Fruit fly (Drosophila melanogaster): ENCODE measurements around the gene CG14543.

CG14543 gene

DNA sequence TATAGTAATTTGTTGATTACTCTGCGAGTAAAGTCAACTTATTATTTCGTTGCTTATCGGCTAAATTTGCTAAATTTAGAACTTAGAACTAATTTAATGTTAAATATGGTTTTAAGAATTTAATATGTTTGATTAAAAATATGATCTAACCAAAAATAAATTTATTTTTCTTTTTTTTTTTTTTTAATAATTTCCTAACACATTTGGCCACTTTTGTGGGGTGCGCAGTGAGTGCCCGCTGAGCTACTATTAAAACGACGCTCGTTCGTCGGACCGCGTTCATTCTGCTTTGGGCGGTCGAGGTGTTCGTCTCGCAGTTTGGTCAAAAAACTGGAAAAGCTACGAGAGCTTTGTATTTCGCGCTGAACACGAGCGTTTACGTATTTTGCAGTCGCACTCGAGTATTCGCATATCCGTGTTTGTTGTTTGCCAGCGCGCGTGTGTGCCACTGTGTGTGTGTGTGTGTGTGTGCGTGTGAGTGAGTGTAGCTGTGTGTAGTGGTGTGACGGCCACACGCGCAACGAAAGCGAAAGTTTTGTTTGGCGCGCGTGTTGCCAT is 50.2 kb downstream of the CG14543 start, which contains the start of gene Cipc (continued):
- TF ChIP-seq CG1647 (GFP tag; optimal IDR thresholded peaks at IDR 0.05) (peak; percentile 77), CG8359 (GFP tag; optimal IDR thresholded peaks at IDR 0.05; ENCODE audit: borderline replicate concordance) (peak; percentile 26), otp (GFP tag; IDR thresholded peaks at IDR 0.05) (0 out of 3 replicates have a peak, but pooled peaks have one; percentile 47), Gsc (GFP tag; IDR thresholded peaks at IDR 0.05) (no peak), CG33557 (GFP tag; optimal IDR thresholded peaks at IDR 0.05) (no peak), cato (GFP tag; optimal IDR thresholded peaks at IDR 0.05; ENCODE audit: borderline replicate concordance) (peak; percentile 26), zfh2 (GFP tag; optimal IDR thresholded peaks at IDR 0.05) (peak; percentile 14), CG7963 (GFP tag; IDR thresholded peaks at IDR 0.05; ENCODE audit: partially characterized antibody) (no peak), nmo (GFP tag; optimal IDR thresholded peaks at IDR 0.05) (peak; percentile 81), vvl (GFP tag; IDR thresholded peaks at IDR 0.05) (peak; percentile 83), Myb (GFP tag; optimal IDR thresholded peaks at IDR 0.05) (no peak), ERR (GFP tag; optimal IDR thresholded peaks at IDR 0.05) (no peak), Meics (GFP tag; optimal IDR thresholded peaks at IDR 0.05) (peak; percentile 90), ken (GFP tag; IDR thresholded peaks at IDR 0.05) (0 out of 3 replicates have a peak, but pooled peaks have one; percentile 33), hb (GFP tag; IDR thresholded peaks at IDR 0.05; ENCODE audit: partially characterized antibody) (0 out of 3 replicates have a peak, but pooled peaks have one; percentile 47), CG11560 (tag; IDR thresholded peaks at IDR 0.05) (0 out of 3 replicates have a peak, but pooled peaks have one; percentile 25), dmrt99B (tag; optimal IDR thresholded peaks at IDR 0.05) (peak; percentile 82), CG12769 (tag; optimal IDR thresholded peaks at IDR 0.05) (peak; percentile 68), en (GFP tag; optimal IDR thresholded peaks at IDR 0.05) (no peak), CG4282 (GFP tag; optimal IDR thresholded peaks at IDR 0.05) (peak; percentile 7), CG10543 (GFP tag; optimal IDR thresholded peaks at IDR 0.05) (peak; percentile 94), ind (GFP tag; optimal IDR thresholded peaks at IDR 0.05) (peak; percentile 65), H2.0 (GFP tag; IDR thresholded peaks at IDR 0.05) (0 out of 2 replicates have a peak, but pooled peaks have one; percentile 16), ATbp (GFP tag; optimal IDR thresholded peaks at IDR 0.05) (peak; percentile 48), CG13287 (GFP tag; IDR thresholded peaks at IDR 0.05; ENCODE audit: partially characterized antibody) (peak; percentile 32; the same call in 1 of the 2 replicates), CG3726 (GFP tag; IDR thresholded peaks at IDR 0.05) (peak; percentile 53; the same call in 1 of the 3 replicates), CG2889 (GFP tag; IDR thresholded peaks at IDR 0.05) (no peak), CG7357 (GFP tag; IDR thresholded peaks at IDR 0.05) (peak; percentile 34; the same call in 1 of the 3 replicates), chif (GFP tag; optimal IDR thresholded peaks at IDR 0.05) (peak in 1 of 2 experiments; percentile 14), aop (GFP tag; IDR thresholded peaks at IDR 0.05) (peak; percentile 23; the same call in 1 of the 2 replicates), CG12299 (tag; optimal IDR thresholded peaks at IDR 0.05) (peak; percentile 41), CG17361 (GFP tag; IDR thresholded peaks at IDR 0.05) (peak; percentile 70; the same call in 2 of the 3 replicates), tgo (GFP tag; IDR thresholded peaks at IDR 0.05) (peak; percentile 85), CG12942 (GFP tag; optimal IDR thresholded peaks at IDR 0.05) (no peak), gro (GFP tag; optimal IDR thresholded peaks at IDR 0.05) (peak; percentile 89), CG17829 (tag; optimal IDR thresholded peaks at IDR 0.05) (peak; percentile 74), CG1602 (GFP tag; optimal IDR thresholded peaks at IDR 0.05) (peak; percentile 23), Ets97D (GFP tag; optimal IDR thresholded peaks at IDR 0.05) (peak; percentile 20), trem (tag; optimal IDR thresholded peaks at IDR 0.05) (peak; percentile 16), fd3F (GFP tag; optimal IDR thresholded peaks at IDR 0.05) (peak; percentile 63), bsh (GFP tag; optimal IDR thresholded peaks at IDR 0.05) (peak in 1 of 2 experiments; percentile 58), abd-A (tag; optimal IDR thresholded peaks at IDR 0.05) (peak; percentile 80), gcm2 (GFP tag; optimal IDR thresholded peaks at IDR 0.05) (no peak), CG16863 (GFP tag; optimal IDR thresholded peaks at IDR 0.05) (peak; percentile 7), bigmax (GFP tag; optimal IDR thresholded peaks at IDR 0.05) (no peak), tna (GFP tag; IDR thresholded peaks at IDR 0.05; ENCODE audit: partially characterized antibody) (peak; percentile 44; the same call in 1 of the 2 replicates), CG2116 (GFP tag; optimal IDR thresholded peaks at IDR 0.05) (peak; percentile 15), CG18011 (GFP tag; optimal IDR thresholded peaks at IDR 0.05) (peak; percentile 5), eve (GFP tag; optimal IDR thresholded peaks at IDR 0.05) (no peak)
